Worm (Caenorhabditis elegans) whole organism, L1 larva: ENCODE results near the gene Y34B4A.10.

Experiments
- C04F5.9 ChIP-seq: sonication (generic microtip); optimal IDR thresholded peaks from 2 replicates; lab custom pipeline; 2016; ENCODE audit warnings: missing genetic modification characterization, missing compliant biosample characterization
- C34B4.2 ChIP-seq: sonication (generic microtip); optimal IDR thresholded peaks from 2 replicates; lab custom pipeline; 2017; ENCODE audit warnings: mild to moderate bottlenecking, missing genetic modification characterization, missing compliant biosample characterization
- F16B12.6 ChIP-seq: fragments of 150-350 bp; optimal IDR thresholded peaks from 2 replicates; lab custom pipeline; 2014; ENCODE audit warnings: missing biosample characterization, missing genetic modification characterization
- Y116A8C.19 ChIP-seq: sonication (generic microtip); optimal IDR thresholded peaks from 2 replicates; lab custom pipeline; 2016; ENCODE audit warnings: missing compliant biosample characterization, missing genetic modification characterization, borderline replicate concordance
- aha-1 ChIP-seq: fragments of 150-350 bp; optimal IDR thresholded peaks from 2 replicates; lab custom pipeline; 2014; ENCODE audit warnings: missing biosample characterization, missing genetic modification characterization
- blmp-1 ChIP-seq: fragments of 150-350 bp; optimal IDR thresholded peaks from 2 replicates; lab custom pipeline; 2014; ENCODE audit warnings: missing biosample characterization, missing genetic modification characterization
- ceh-82 ChIP-seq, 3 experiments: fragments of 150-350 bp in 1 of 3; sonication (generic microtip) in 2 of 3; optimal IDR thresholded peaks; 2 replicates each; lab custom pipeline; 2014 to 2017; ENCODE audit warnings: missing biosample characterization in 3 of 3, missing genetic modification characterization in 3 of 3
- ceh-88 ChIP-seq: fragments of 200-800 bp; sonication (Bioruptor generic); IDR thresholded peaks from 2 replicates; pipeline ENCODE4 v1.3.6; 2022; ENCODE audit warnings: missing genetic modification characterization, missing compliant biosample characterization
- ceh-90 ChIP-seq: sonication (generic microtip); optimal IDR thresholded peaks from 2 replicates; lab custom pipeline; 2016; ENCODE audit warnings: missing genetic modification characterization, missing compliant biosample characterization
- dpl-1 ChIP-seq, 3 experiments: fragments of 150-350 bp in 2 of 3; sonication (generic microtip) in 1 of 3; optimal IDR thresholded peaks; 2 replicates each; lab custom pipeline; 2014 to 2017; ENCODE audit warnings: missing biosample characterization in 3 of 3, missing genetic modification characterization in 3 of 3, missing genetic modification reagents in 3 of 3
- efl-1 ChIP-seq, 4 experiments: fragments of 150-350 bp; optimal IDR thresholded peaks in 3 of 4; peaks in 1 of 4; 1 replicate in 1 of 4; 2 replicates in 3 of 4; lab custom pipeline; 2014; ENCODE audit warnings: missing biosample characterization in 2 of 4, missing genetic modification characterization in 2 of 4, missing genetic modification reagents in 2 of 4
- egl-13 ChIP-seq: sonication (generic microtip); optimal IDR thresholded peaks from 2 replicates; lab custom pipeline; 2016; ENCODE audit warnings: missing genotype, missing genetic modification reagents, missing genetic modification characterization, missing compliant biosample characterization
- egl-27 ChIP-seq, 2 experiments: fragments of 150-350 bp in 1 of 2; sonication (generic microtip); optimal IDR thresholded peaks; 3 replicates each; lab custom pipeline; 2017 to 2018; ENCODE audit warnings: missing biosample characterization in 2 of 2, missing genetic modification characterization in 2 of 2, missing genetic modification reagents in 2 of 2
- elt-2 ChIP-seq: sonication (generic microtip); optimal IDR thresholded peaks from 2 replicates; lab custom pipeline; 2016; ENCODE audit warnings: missing genetic modification characterization, mild to moderate bottlenecking, inconsistent platforms, missing compliant biosample characterization, missing genetic modification reagents
- elt-3 ChIP-seq, 6 experiments: fragments of 150-350 bp in 1 of 6; sonication (generic microtip); optimal IDR thresholded peaks; 2 replicates each; lab custom pipeline; 2017 to 2018; ENCODE audit warnings: missing biosample characterization in 6 of 6, missing genetic modification characterization in 6 of 6, inconsistent platforms in 1 of 6
- ets-5 ChIP-seq: fragments of 200-800 bp; sonication (Bioruptor generic); IDR thresholded peaks from 2 replicates; pipeline ENCODE4 v1.3.6; 2022; ENCODE audit warnings: missing genetic modification characterization, missing compliant biosample characterization
- fkh-4 ChIP-seq: sonication (generic microtip); optimal IDR thresholded peaks from 2 replicates; lab custom pipeline; 2016; ENCODE audit warnings: missing compliant biosample characterization, missing genetic modification characterization, borderline replicate concordance
- fos-1 ChIP-seq: fragments of 150-350 bp; optimal IDR thresholded peaks from 2 replicates; lab custom pipeline; 2014; ENCODE audit warnings: missing biosample characterization, missing genetic modification characterization
- grh-1 ChIP-seq: fragments of 200-800 bp; sonication (Bioruptor generic); IDR thresholded peaks from 2 replicates; pipeline ENCODE4 v1.3.6; 2022; ENCODE audit warnings: missing genetic modification reagents, missing genetic modification characterization, missing compliant biosample characterization
- hlh-17 ChIP-seq: fragments of 200-800 bp; sonication (Bioruptor generic); optimal IDR thresholded peaks from 2 replicates; lab custom pipeline; 2018; ENCODE audit warnings: missing genetic modification characterization, mild to moderate bottlenecking, missing compliant biosample characterization, moderate library complexity, borderline replicate concordance
- hlh-4 ChIP-seq: sonication (generic microtip); optimal IDR thresholded peaks from 2 replicates; lab custom pipeline; 2016; ENCODE audit warnings: mild to moderate bottlenecking, missing genetic modification characterization, missing compliant biosample characterization
- hpl-2 ChIP-seq: fragments of 150-350 bp; optimal IDR thresholded peaks from 2 replicates; lab custom pipeline; 2014; ENCODE audit warnings: missing biosample characterization, missing genetic modification reagents, missing genetic modification characterization
- isw-1 ChIP-seq: fragments of 200-800 bp; sonication (Bioruptor generic); IDR thresholded peaks from 2 replicates; pipeline ENCODE4 v1.3.6; 2022; ENCODE audit warnings: missing genetic modification characterization, missing compliant biosample characterization
- jun-1 ChIP-seq: fragments of 150-350 bp; optimal IDR thresholded peaks from 2 replicates; lab custom pipeline; 2014; ENCODE audit warnings: missing biosample characterization, missing genetic modification reagents, missing genetic modification characterization
- lin-14 ChIP-seq: fragments of 200-800 bp; sonication (Bioruptor generic); optimal IDR thresholded peaks from 2 replicates; lab custom pipeline; 2018; ENCODE audit warnings: mild to moderate bottlenecking, missing genetic modification characterization, moderate library complexity, missing compliant biosample characterization
- lin-15B ChIP-seq: fragments of 150-350 bp; sonication (generic microtip); optimal IDR thresholded peaks from 3 replicates; lab custom pipeline; 2014; ENCODE audit warnings: missing biosample characterization, missing genetic modification characterization
- lin-35 ChIP-seq, 2 experiments: fragments of 150-350 bp; optimal IDR thresholded peaks; 2 replicates each; lab custom pipeline; 2014; ENCODE audit warnings: missing biosample characterization in 2 of 2, missing genetic modification characterization in 2 of 2, missing genetic modification reagents in 2 of 2
- lin-39 ChIP-seq: fragments of 150-350 bp; optimal IDR thresholded peaks from 2 replicates; lab custom pipeline; 2014; ENCODE audit warnings: missing biosample characterization, missing genetic modification reagents, missing genetic modification characterization
- lir-3 ChIP-seq: sonication (generic microtip); optimal IDR thresholded peaks from 2 replicates; lab custom pipeline; 2016; ENCODE audit warnings: mild to moderate bottlenecking, missing genetic modification characterization, moderate library complexity, missing compliant biosample characterization; ENCODE audit not compliant: poor library complexity
- mdl-1 ChIP-seq, 2 experiments: fragments of 150-350 bp; optimal IDR thresholded peaks; 2 replicates each; lab custom pipeline; 2014 to 2017; ENCODE audit warnings: missing biosample characterization in 2 of 2, missing genetic modification characterization in 2 of 2, inconsistent platforms in 1 of 2
- mef-2 ChIP-seq: fragments of 150-350 bp; optimal IDR thresholded peaks from 2 replicates; lab custom pipeline; 2014; ENCODE audit warnings: missing biosample characterization, missing genetic modification characterization
- mep-1 ChIP-seq: fragments of 150-350 bp; optimal IDR thresholded peaks from 2 replicates; lab custom pipeline; 2014; ENCODE audit warnings: missing biosample characterization, missing genetic modification characterization
- nhr-12 ChIP-seq: sonication (generic microtip); optimal IDR thresholded peaks from 2 replicates; lab custom pipeline; 2017; ENCODE audit warnings: missing biosample characterization, missing genetic modification characterization
- nhr-20 ChIP-seq: sonication (generic microtip); optimal IDR thresholded peaks from 2 replicates; lab custom pipeline; 2016; ENCODE audit warnings: mild to moderate bottlenecking, missing genetic modification characterization, missing compliant biosample characterization
- nhr-237 ChIP-seq: fragments of 150-350 bp; optimal IDR thresholded peaks from 2 replicates; lab custom pipeline; 2014; ENCODE audit warnings: missing biosample characterization, missing genetic modification characterization
- nhr-47 ChIP-seq: sonication (generic microtip); optimal IDR thresholded peaks from 2 replicates; lab custom pipeline; 2016; ENCODE audit warnings: mild to moderate bottlenecking, missing genetic modification characterization, moderate library complexity, missing compliant biosample characterization
- nhr-71 ChIP-seq: sonication (generic microtip); optimal IDR thresholded peaks from 2 replicates; lab custom pipeline; 2016; ENCODE audit warnings: mild to moderate bottlenecking, missing genetic modification characterization, moderate library complexity, missing compliant biosample characterization
- nhr-76 ChIP-seq: sonication (generic microtip); optimal IDR thresholded peaks from 2 replicates; lab custom pipeline; 2017; ENCODE audit warnings: missing biosample characterization, missing genetic modification characterization
- nhr-84 ChIP-seq: sonication (generic microtip); optimal IDR thresholded peaks from 2 replicates; lab custom pipeline; 2017; ENCODE audit warnings: missing biosample characterization, missing genetic modification characterization
- nhr-85 ChIP-seq: sonication (generic microtip); peaks from one replicate; lab custom pipeline; 2016; ENCODE audit warnings: missing genetic modification characterization, inconsistent platforms, missing compliant biosample characterization
- nhr-90 ChIP-seq: sonication (generic microtip); optimal IDR thresholded peaks from 2 replicates; lab custom pipeline; 2016; ENCODE audit warnings: mild to moderate bottlenecking, missing genetic modification characterization, missing compliant biosample characterization; ENCODE audit not compliant: poor library complexity
- pag-3 ChIP-seq: sonication (generic microtip); optimal IDR thresholded peaks from 2 replicates; lab custom pipeline; 2017; ENCODE audit warnings: missing genetic modification characterization, mild to moderate bottlenecking, missing compliant biosample characterization, antibody characterized with exemption, borderline replicate concordance; ENCODE audit not compliant: insufficient read depth
- rnt-1 ChIP-seq: sonication (generic microtip); optimal IDR thresholded peaks from 2 replicates; lab custom pipeline; 2016; ENCODE audit warnings: mild to moderate bottlenecking, missing genetic modification characterization, moderate library complexity, missing compliant biosample characterization
- snpc-4 ChIP-seq: fragments of 150-350 bp; optimal IDR thresholded peaks from 2 replicates; lab custom pipeline; 2014; ENCODE audit warnings: missing biosample characterization, missing genetic modification characterization
- snu-23 ChIP-seq: sonication (generic microtip); optimal IDR thresholded peaks from 2 replicates; lab custom pipeline; 2016; ENCODE audit warnings: missing genetic modification characterization, missing compliant biosample characterization
- sox-4 ChIP-seq: sonication (generic microtip); optimal IDR thresholded peaks from 2 replicates; lab custom pipeline; 2016; ENCODE audit warnings: missing genetic modification characterization, missing compliant biosample characterization
- tbx-2 ChIP-seq: sonication (generic microtip); optimal IDR thresholded peaks from 2 replicates; lab custom pipeline; 2016; ENCODE audit warnings: missing genetic modification characterization, missing compliant biosample characterization
- unc-30 ChIP-seq: sonication (generic microtip); optimal IDR thresholded peaks from 2 replicates; lab custom pipeline; 2017; ENCODE audit warnings: missing biosample characterization, missing genetic modification characterization
- zag-1 ChIP-seq: fragments of 150-350 bp; optimal IDR thresholded peaks from 2 replicates; lab custom pipeline; 2014; ENCODE audit warnings: missing biosample characterization, missing genetic modification characterization
- zip-4 ChIP-seq: fragments of 200-800 bp; sonication (Bioruptor generic); optimal IDR thresholded peaks from 2 replicates; lab custom pipeline; 2018; ENCODE audit warnings: mild to moderate bottlenecking, missing genetic modification characterization, moderate library complexity, missing compliant biosample characterization
- ztf-11 ChIP-seq, 2 experiments: sonication (generic microtip); optimal IDR thresholded peaks; 2 replicates each; lab custom pipeline; 2016 to 2017; ENCODE audit warnings: missing genetic modification characterization in 2 of 2, missing biosample characterization in 1 of 2, missing compliant biosample characterization in 1 of 2

Gene Y34B4A.10

DNA sequence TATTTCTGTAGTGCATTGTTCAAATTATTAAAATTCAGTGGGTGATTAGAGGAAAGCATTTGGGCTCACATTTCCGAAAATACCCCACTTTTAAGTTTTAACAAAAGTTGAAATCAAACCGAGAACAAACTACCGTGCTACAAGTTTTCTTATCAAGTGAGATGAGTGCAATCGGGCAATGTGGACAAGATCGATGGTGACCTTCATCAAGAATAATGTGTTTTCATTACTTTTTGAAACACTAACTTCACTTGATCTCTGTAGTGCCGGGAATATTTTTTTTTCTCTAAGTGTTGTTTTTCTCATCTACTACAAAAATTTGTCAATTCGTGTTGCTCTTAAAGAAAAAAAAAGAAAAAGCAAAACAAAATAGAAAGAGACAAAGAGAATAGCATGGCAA lies 40.9 kb upstream of the Y34B4A.10 start:
- TF ChIP-seq elt-3 (tag; optimal IDR thresholded peaks at IDR 0.05; lab: Kevin White, UChicago) (peak in 2 of 6 experiments; percentile 50 to 63), ceh-88 (GFP tag; lab: Robert Waterston, UW) (no peak), hlh-4 (no peak), jun-1 (no peak), lin-14 (peak; percentile 4), zag-1 (tag; lab: Kevin White, UChicago) (no peak), nhr-85 (tag; lab: Kevin White, UChicago) (peak; percentile 73), pag-3 (tag; lab: Kevin White, UChicago) (no peak), nhr-90 (tag; lab: Kevin White, UChicago) (no peak), nhr-20 (tag; lab: Kevin White, UChicago) (peak; percentile 28), isw-1 (GFP tag; lab: Robert Waterston, UW) (no peak), zip-4 (no peak), blmp-1 (peak; percentile 73), nhr-237 (tag; lab: Kevin White, UChicago) (no peak), ceh-90 (tag; lab: Kevin White, UChicago) (no peak), ztf-11 (tag; optimal IDR thresholded peaks at IDR 0.05; lab: Kevin White, UChicago) (no peak), hpl-2 (GFP tag; lab: Kevin White, UChicago) (no peak), lin-39 (tag; lab: Kevin White, UChicago) (no peak), elt-2 (tag; lab: Kevin White, UChicago) (no peak), grh-1 (GFP tag; lab: Robert Waterston, UW) (no peak), nhr-12 (no peak), fos-1 (tag; lab: Kevin White, UChicago) (no peak), tbx-2 (tag; lab: Kevin White, UChicago) (no peak), nhr-84 (no peak), efl-1 (optimal IDR thresholded peaks at IDR 0.05; lab: Kevin White, UChicago) (no peak), efl-1 (GFP tag; optimal IDR thresholded peaks at IDR 0.05 in 1 of 2; lab: Kevin White, UChicago) (peak in 1 of 2 experiments; percentile 74), ceh-82 (tag; optimal IDR thresholded peaks at IDR 0.05; lab: Kevin White, UChicago) (no peak), nhr-76 (tag; lab: Kevin White, UChicago) (no peak), lir-3 (tag; lab: Kevin White, UChicago) (no peak), C04F5.9 (tag; lab: Kevin White, UChicago) (no peak)

DNA sequence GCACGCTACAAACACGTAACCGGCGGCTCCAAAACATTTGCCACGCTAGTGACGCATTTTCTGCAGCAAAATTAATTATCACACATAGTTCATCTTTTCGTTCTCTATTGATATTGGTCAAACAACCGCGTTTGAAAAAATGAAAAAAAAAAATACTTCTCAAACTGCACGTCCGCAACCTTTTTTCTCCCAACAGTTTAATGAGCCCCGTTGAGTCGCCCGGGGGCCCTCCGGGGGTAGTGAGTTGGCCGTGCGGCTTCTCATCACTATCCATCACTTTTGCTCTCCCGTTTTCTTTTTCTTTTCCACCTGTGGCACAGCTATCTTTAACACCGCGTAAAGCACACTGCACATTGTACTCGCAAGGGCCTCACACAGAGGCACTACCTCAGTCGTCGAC lies 40.3 kb upstream of the Y34B4A.10 start:
- TF ChIP-seq aha-1 (peak; percentile 84), unc-30 (tag; lab: Kevin White, UChicago) (no peak), snu-23 (GFP tag; lab: Kevin White, UChicago) (peak; percentile 20), fkh-4 (no peak), lin-15B (no peak), rnt-1 (peak; percentile 37), nhr-12 (no peak), ets-5 (GFP tag; lab: Robert Waterston, UW) (no peak), snpc-4 (tag; lab: Kevin White, UChicago) (no peak), ceh-88 (GFP tag; lab: Robert Waterston, UW) (no peak), Y116A8C.19 (tag; lab: Kevin White, UChicago) (no peak), lir-3 (tag; lab: Kevin White, UChicago) (peak; percentile 27), mep-1 (tag; lab: Kevin White, UChicago) (no peak), nhr-71 (tag; lab: Kevin White, UChicago) (peak; percentile 76), nhr-47 (tag; lab: Kevin White, UChicago) (peak; percentile 4), mdl-1 (tag; optimal IDR thresholded peaks at IDR 0.05; lab: Kevin White, UChicago) (no peak), F16B12.6 (no peak), lin-35 (GFP tag; optimal IDR thresholded peaks at IDR 0.05; lab: Kevin White, UChicago) (no peak), mef-2 (tag; lab: Kevin White, UChicago) (no peak), dpl-1 (GFP tag; optimal IDR thresholded peaks at IDR 0.05; lab: Kevin White, UChicago) (no peak), egl-13 (tag; lab: Kevin White, UChicago) (no peak), egl-27 (tag; optimal IDR thresholded peaks at IDR 0.05; lab: Kevin White, UChicago) (no peak), hlh-17 (GFP tag; lab: Kevin White, UChicago) (no peak), nhr-85 (tag; lab: Kevin White, UChicago) (peak; percentile 44), lin-39 (tag; lab: Kevin White, UChicago) (peak; percentile 19), ceh-82 (tag; optimal IDR thresholded peaks at IDR 0.05; lab: Kevin White, UChicago) (no peak), lin-14 (peak; percentile 50), C34B4.2 (no peak), sox-4 (no peak)
